Fruit fly (Drosophila melanogaster): ENCODE measurements around the gene CG14073.

CG14073 gene

DNA sequence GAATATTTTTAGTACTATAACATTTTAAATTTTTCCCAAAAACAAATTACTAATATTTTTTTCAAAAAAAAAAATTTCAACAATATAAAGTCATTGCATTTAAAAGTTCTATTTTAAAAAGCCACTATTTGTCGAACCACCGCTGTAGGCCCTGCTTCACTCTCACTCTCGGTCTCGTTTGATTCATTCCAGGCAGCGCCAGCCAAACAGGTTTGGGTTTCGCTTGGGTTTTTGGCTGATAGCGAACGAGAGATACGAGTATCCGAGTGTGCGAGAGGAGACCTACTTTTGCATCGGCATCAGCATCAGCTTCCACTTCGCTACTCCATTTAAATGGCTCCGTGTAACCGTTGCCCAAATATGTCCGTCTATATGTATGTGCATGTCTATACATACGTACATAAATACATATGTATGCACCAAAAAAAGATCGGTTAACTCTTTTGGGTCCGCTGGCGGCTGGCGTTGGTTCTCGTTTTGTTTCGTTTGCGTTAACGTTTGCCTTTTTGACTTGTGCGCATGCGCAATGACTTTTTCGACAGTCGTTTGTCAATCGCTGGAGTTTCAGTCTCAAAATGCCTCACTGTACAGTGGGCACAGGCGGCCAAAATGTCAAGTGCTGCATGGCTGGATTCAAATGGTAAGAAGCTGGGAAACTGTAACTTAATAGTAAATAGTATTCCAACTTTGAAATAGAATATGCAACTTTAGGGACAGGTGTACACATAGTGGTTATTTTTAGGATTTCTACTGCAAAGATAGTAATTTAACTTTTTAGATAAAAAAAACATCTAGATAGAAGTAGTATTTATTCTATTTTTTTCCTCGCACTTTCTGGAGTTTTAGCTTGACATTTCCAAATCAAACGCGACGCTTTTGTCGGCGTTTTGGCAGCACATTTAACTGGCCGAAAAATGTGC is 51.4 kb downstream of the CG14073 start (continued):
- TF ChIP-seq CG1621 (tag; optimal IDR thresholded peaks at IDR 0.05) (no peak), CG9139 (GFP tag; optimal IDR thresholded peaks at IDR 0.05) (no peak), CG31627 (GFP tag; optimal IDR thresholded peaks at IDR 0.05) (peak; percentile 46), CG10669 (GFP tag; optimal IDR thresholded peaks at IDR 0.05) (no peak), Hr39 (GFP tag; optimal IDR thresholded peaks at IDR 0.05) (peak; percentile 48), Lpt (GFP tag; optimal IDR thresholded peaks at IDR 0.05) (no peak), CG3919 (GFP tag; optimal IDR thresholded peaks at IDR 0.05) (peak; percentile 25), Ets96B (tag; optimal IDR thresholded peaks at IDR 0.05) (no peak), Smox (GFP tag; optimal IDR thresholded peaks at IDR 0.05) (peak; percentile 53), CG7368 (GFP tag; optimal IDR thresholded peaks at IDR 0.05) (no peak), Blimp-1 (GFP tag; optimal IDR thresholded peaks at IDR 0.05) (peak; percentile 94), CG11762 (GFP tag; optimal IDR thresholded peaks at IDR 0.05; ENCODE audit: insufficient read depth) (peak; percentile 17), CG32006 (GFP tag; optimal IDR thresholded peaks at IDR 0.05) (peak; percentile 55), CG6276 (GFP tag; optimal IDR thresholded peaks at IDR 0.05) (peak; percentile 52), Sox102F (GFP tag; optimal IDR thresholded peaks at IDR 0.05) (peak; percentile 36), Hr38 (GFP tag; optimal IDR thresholded peaks at IDR 0.05) (no peak), net (GFP tag; optimal IDR thresholded peaks at IDR 0.05) (peak; percentile 53), topi (GFP tag; optimal IDR thresholded peaks at IDR 0.05) (peak; percentile 8), Hr4 (GFP tag; optimal IDR thresholded peaks at IDR 0.05) (peak; percentile 39), CG6854 (GFP tag; optimal IDR thresholded peaks at IDR 0.05) (no peak), lz (GFP tag; optimal IDR thresholded peaks at IDR 0.05) (peak; percentile 40), vri (GFP tag; optimal IDR thresholded peaks at IDR 0.05) (no peak), CG15336 (GFP tag; IDR thresholded peaks at IDR 0.05) (peak; percentile 63)

DNA sequence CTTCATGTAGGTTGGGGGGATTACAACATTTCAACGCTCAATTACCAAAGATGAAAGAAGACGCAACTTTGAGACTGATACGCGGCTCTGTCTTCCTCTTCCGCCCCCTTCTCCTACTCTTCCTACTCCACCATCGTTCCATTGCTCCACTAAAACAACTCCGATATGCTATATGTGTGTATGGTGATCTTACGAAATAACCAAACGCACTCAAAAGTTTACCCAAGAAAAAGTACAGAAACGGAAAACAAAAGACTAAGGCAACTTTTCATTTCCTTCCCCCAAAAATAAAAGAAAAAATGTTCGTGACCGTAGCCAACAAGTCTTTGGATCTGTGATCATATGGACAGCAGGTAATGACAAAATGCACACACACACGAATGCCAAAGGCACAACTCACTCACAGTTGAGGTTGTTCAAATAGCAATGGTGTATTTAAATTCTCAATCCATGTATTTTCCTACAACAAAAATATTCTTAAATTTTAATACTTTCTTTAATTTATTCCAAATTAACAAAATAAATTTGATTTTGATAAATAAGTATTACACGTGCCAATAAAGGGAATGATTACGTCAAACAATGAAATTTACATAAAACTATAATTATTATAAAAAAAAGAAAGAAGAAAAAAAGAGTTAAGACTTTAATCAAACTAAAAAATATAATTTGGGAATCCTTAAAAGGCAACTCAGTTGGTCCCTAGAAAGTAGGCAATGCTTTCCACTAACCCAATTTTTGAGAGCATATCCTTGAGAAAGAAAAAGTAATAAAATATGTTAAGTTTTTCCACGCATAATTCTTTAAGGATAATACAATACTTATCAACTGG is 52.3 kb downstream of the CG14073 start:
- TF ChIP-seq CG6276 (GFP tag; optimal IDR thresholded peaks at IDR 0.05), result no peak
- TF ChIP-seq spab (GFP tag; optimal IDR thresholded peaks at IDR 0.05), result peak; percentile 2
- no peak for TF ChIP-seq net (GFP tag; optimal IDR thresholded peaks at IDR 0.05)
- TF ChIP-seq CG34406 (GFP tag; optimal IDR thresholded peaks at IDR 0.05), result peak; percentile 39
- peak in 1 of 2 experiments; percentile 38 for TF ChIP-seq ss (GFP tag; optimal IDR thresholded peaks at IDR 0.05)
- no peak for TF ChIP-seq CG10669 (GFP tag; optimal IDR thresholded peaks at IDR 0.05)
- TF ChIP-seq fd85E (GFP tag; optimal IDR thresholded peaks at IDR 0.05), result no peak
- TF ChIP-seq fd59A (GFP tag; optimal IDR thresholded peaks at IDR 0.05), result no peak
- TF ChIP-seq cyc (GFP tag; optimal IDR thresholded peaks at IDR 0.05), result no peak
- TF ChIP-seq CG11902 (GFP tag; optimal IDR thresholded peaks at IDR 0.05), result peak; percentile 8
- TF ChIP-seq Sox14 (GFP tag; optimal IDR thresholded peaks at IDR 0.05), result no peak
- TF ChIP-seq OdsH (GFP tag; optimal IDR thresholded peaks at IDR 0.05), result peak; percentile 5
- no peak for TF ChIP-seq eg (GFP tag; IDR thresholded peaks at IDR 0.05)
- no peak for TF ChIP-seq acj6 (GFP tag; optimal IDR thresholded peaks at IDR 0.05)
- no peak for TF ChIP-seq Eip75B (GFP tag; optimal IDR thresholded peaks at IDR 0.05)
- TF ChIP-seq lz (GFP tag; optimal IDR thresholded peaks at IDR 0.05), result peak; percentile 1
- peak; percentile 23 for TF ChIP-seq vri (GFP tag; optimal IDR thresholded peaks at IDR 0.05)
- TF ChIP-seq esn (GFP tag; optimal IDR thresholded peaks at IDR 0.05), result peak; percentile 34
- no peak for TF ChIP-seq CG6163 (GFP tag; IDR thresholded peaks at IDR 0.05)
- TF ChIP-seq CG3032 (tag; optimal IDR thresholded peaks at IDR 0.05), result peak; percentile 26
- no peak for TF ChIP-seq Hr39 (GFP tag; optimal IDR thresholded peaks at IDR 0.05)
- 0 out of 2 replicates have a peak, but pooled peaks have one; percentile 8 for TF ChIP-seq CG15336 (GFP tag; IDR thresholded peaks at IDR 0.05)
- no peak for TF ChIP-seq CG3919 (GFP tag; optimal IDR thresholded peaks at IDR 0.05)
- no peak for TF ChIP-seq CG8119 (GFP tag; IDR thresholded peaks at IDR 0.05)
- no peak for TF ChIP-seq Blimp-1 (GFP tag; optimal IDR thresholded peaks at IDR 0.05)
- no peak for TF ChIP-seq CG11294 (GFP tag; IDR thresholded peaks at IDR 0.05)
- peak; percentile 10 for TF ChIP-seq CG4318 (GFP tag; optimal IDR thresholded peaks at IDR 0.05)
- TF ChIP-seq Ets96B (tag; optimal IDR thresholded peaks at IDR 0.05), result no peak
- no peak for TF ChIP-seq Eip93F (GFP tag; optimal IDR thresholded peaks at IDR 0.05)
- no peak for TF ChIP-seq Sox102F (GFP tag; optimal IDR thresholded peaks at IDR 0.05)
- TF ChIP-seq CG10631 (GFP tag; optimal IDR thresholded peaks at IDR 0.05), result peak; percentile 14
- TF ChIP-seq dsx (GFP tag; optimal IDR thresholded peaks at IDR 0.05; ENCODE audit: poor library complexity, severe bottlenecking), result no peak
- no peak for TF ChIP-seq CG9139 (GFP tag; optimal IDR thresholded peaks at IDR 0.05)
- TF ChIP-seq Eip78C (GFP tag), result peak; percentile 29
